Fruit fly (Drosophila melanogaster) whole organism, embryonic: Measurements from ENCODE around the gene Rpt6R.
A peak's percentile ranks its signal among the peaks of the same experiment; 100 is the strongest.

ENCODE experiments used
- BEAF-32 ChIP-seq: fragments of 200-800 bp; sonication (Bioruptor generic); optimal IDR thresholded peaks from 3 replicates; lab custom pipeline; 2017; ENCODE audit warnings: missing biosample characterization, missing genetic modification characterization, mild to moderate bottlenecking, moderate library complexity, missing genetic modification reagents
- CG11085 ChIP-seq: fragments of 200-800 bp; sonication (Bioruptor generic); IDR thresholded peaks from 2 replicates; pipeline ENCODE4 v1.3.6; 2022; ENCODE audit warnings: missing biosample characterization, missing genetic modification characterization
- CG12104 ChIP-seq: fragments of 200-800 bp; sonication (Bioruptor generic); optimal IDR thresholded peaks from 3 replicates; lab custom pipeline; 2016; ENCODE audit warnings: missing biosample characterization, missing genetic modification characterization
- CG12155 ChIP-seq: fragments of 200-800 bp; sonication (Bioruptor generic); optimal IDR thresholded peaks from 3 replicates; lab custom pipeline; 2016; ENCODE audit warnings: missing biosample characterization, missing genetic modification characterization
- CG12299 ChIP-seq: fragments of 200-800 bp; sonication (Bioruptor generic); optimal IDR thresholded peaks from 2 replicates; lab custom pipeline; 2018; ENCODE audit warnings: missing biosample characterization, mild to moderate bottlenecking, missing genetic modification characterization
- CG13123 ChIP-seq: fragments of 200-800 bp; sonication (Bioruptor generic); optimal IDR thresholded peaks from 2 replicates; lab custom pipeline; 2016; ENCODE audit warnings: missing biosample characterization, missing genetic modification characterization
- CG16815 ChIP-seq: fragments of 200-800 bp; sonication (Bioruptor generic); optimal IDR thresholded peaks from 3 replicates; lab custom pipeline; 2017; ENCODE audit warnings: missing biosample characterization, mild to moderate bottlenecking, missing genetic modification characterization
- CG17359 ChIP-seq: fragments of 200-800 bp; sonication (Bioruptor generic); optimal IDR thresholded peaks from 3 replicates; lab custom pipeline; 2018; ENCODE audit warnings: missing biosample characterization, mild to moderate bottlenecking, missing genetic modification characterization, moderate library complexity
- CG2202 ChIP-seq: fragments of 200-800 bp; sonication (Bioruptor generic); optimal IDR thresholded peaks from 2 replicates; lab custom pipeline; 2018; ENCODE audit warnings: missing biosample characterization, mild to moderate bottlenecking, missing genetic modification characterization
- CG31224 ChIP-seq: fragments of 200-800 bp; sonication (Bioruptor generic); IDR thresholded peaks from 2 replicates; pipeline ENCODE4 v1.3.6; 2022; ENCODE audit warnings: missing biosample characterization, missing genetic modification characterization
- CG3163 ChIP-seq: fragments of 200-800 bp; sonication (Bioruptor generic); optimal IDR thresholded peaks from 3 replicates; lab custom pipeline; 2016; ENCODE audit warnings: missing biosample characterization, missing genetic modification characterization
- CG3281 ChIP-seq: fragments of 200-800 bp; sonication (Bioruptor generic); optimal IDR thresholded peaks from 3 replicates; lab custom pipeline; 2017; ENCODE audit warnings: missing biosample characterization, mild to moderate bottlenecking, missing genetic modification characterization
- CG34422 ChIP-seq: fragments of 200-800 bp; sonication (Bioruptor generic); IDR thresholded peaks from 3 replicates; pipeline ENCODE4 v1.3.6; 2022; ENCODE audit warnings: missing biosample characterization, missing genetic modification characterization
- CG7745 ChIP-seq: fragments of 200-800 bp; sonication (Bioruptor generic); optimal IDR thresholded peaks from 2 replicates; lab custom pipeline; 2018; ENCODE audit warnings: missing biosample characterization, mild to moderate bottlenecking, missing genetic modification characterization, moderate library complexity
- CG7963 ChIP-seq: fragments of 200-800 bp; sonication (Bioruptor generic); IDR thresholded peaks from 3 replicates; pipeline ENCODE4 v1.3.6; 2022; ENCODE audit warnings: missing biosample characterization, missing genetic modification characterization; ENCODE audit not compliant: partially characterized antibody
- CG8359 ChIP-seq: fragments of 200-800 bp; sonication (Bioruptor generic); optimal IDR thresholded peaks from 2 replicates; lab custom pipeline; 2017; ENCODE audit warnings: missing biosample characterization, mild to moderate bottlenecking, missing genetic modification characterization, borderline replicate concordance
- CG8924 ChIP-seq: fragments of 200-800 bp; optimal IDR thresholded peaks from 3 replicates; lab custom pipeline; 2019; ENCODE audit warnings: missing biosample characterization, mild to moderate bottlenecking, missing genetic modification characterization, moderate library complexity
- CG9876 ChIP-seq: fragments of 200-800 bp; sonication (Bioruptor generic); optimal IDR thresholded peaks from 2 replicates; lab custom pipeline; 2016; ENCODE audit warnings: missing biosample characterization, missing genetic modification characterization
- CHES-1-like ChIP-seq: fragments of 200-800 bp; sonication (Bioruptor generic); optimal IDR thresholded peaks from 2 replicates; lab custom pipeline; 2016; ENCODE audit warnings: missing biosample characterization, missing genetic modification characterization
- Dad ChIP-seq: fragments of 200-800 bp; sonication (Bioruptor generic); optimal IDR thresholded peaks from 3 replicates; lab custom pipeline; 2016; ENCODE audit warnings: missing biosample characterization, missing genetic modification characterization
- Dek ChIP-seq: fragments of 200-800 bp; sonication (Bioruptor generic); optimal IDR thresholded peaks from 3 replicates; lab custom pipeline; 2019; ENCODE audit warnings: missing biosample characterization, mild to moderate bottlenecking, missing genetic modification characterization, moderate library complexity
- Dll ChIP-seq: fragments of 200-800 bp; sonication (Bioruptor generic); IDR thresholded peaks from 4 replicates; pipeline ENCODE4 v1.3.6; 2022; ENCODE audit warnings: missing biosample characterization, missing genetic modification characterization; ENCODE audit not compliant: partially characterized antibody
- Dref ChIP-seq: fragments of 200-800 bp; sonication (Bioruptor generic); IDR thresholded peaks from 2 replicates; pipeline ENCODE4 v1.3.6; 2022; ENCODE audit warnings: missing biosample characterization, missing genetic modification characterization
- Fer2 ChIP-seq: fragments of 200-800 bp; sonication (Bioruptor generic); optimal IDR thresholded peaks from 2 replicates; lab custom pipeline; 2018; ENCODE audit warnings: missing biosample characterization, mild to moderate bottlenecking, missing genetic modification characterization, moderate library complexity
- H2.0 ChIP-seq: fragments of 200-800 bp; sonication (Bioruptor generic); IDR thresholded peaks from 2 replicates; pipeline ENCODE4 v1.3.6; 2022; ENCODE audit warnings: missing biosample characterization, missing genetic modification characterization
- HmgZ ChIP-seq: fragments of 200-800 bp; sonication (Bioruptor generic); optimal IDR thresholded peaks from 2 replicates; lab custom pipeline; 2018; ENCODE audit warnings: missing biosample characterization, mild to moderate bottlenecking, missing genetic modification characterization
- Kr ChIP-seq: fragments of 200-800 bp; sonication (Bioruptor generic); optimal IDR thresholded peaks from 2 replicates; lab custom pipeline; 2017; ENCODE audit warnings: missing biosample characterization, mild to moderate bottlenecking, missing genetic modification characterization
- MBD-R2 ChIP-seq: fragments of 200-800 bp; sonication (Bioruptor generic); IDR thresholded peaks from 2 replicates; pipeline ENCODE4 v1.3.6; 2022; ENCODE audit warnings: missing biosample characterization, missing genetic modification characterization
- Meics ChIP-seq: fragments of 200-800 bp; sonication (Bioruptor generic); optimal IDR thresholded peaks from 2 replicates; lab custom pipeline; 2017; ENCODE audit warnings: missing biosample characterization, mild to moderate bottlenecking, missing genetic modification characterization
- Pdp1 ChIP-seq, 2 experiments: fragments of 200-800 bp; sonication (Bioruptor generic); optimal IDR thresholded peaks; 3 replicates each; lab custom pipeline; 2016; ENCODE audit warnings: missing biosample characterization in 2 of 2, missing genetic modification characterization in 2 of 2, mild to moderate bottlenecking in 1 of 2, moderate library complexity in 1 of 2
- Ssrp ChIP-seq: fragments of 200-800 bp; sonication (Bioruptor generic); optimal IDR thresholded peaks from 2 replicates; lab custom pipeline; 2018; ENCODE audit warnings: missing biosample characterization, mild to moderate bottlenecking, missing genetic modification characterization, moderate library complexity
- Tbp ChIP-seq: fragments of >200 bp; optimal IDR thresholded peaks from 2 replicates; lab custom pipeline; 2018; ENCODE audit warnings: missing biosample characterization, missing genetic modification characterization
- Xbp1 ChIP-seq: fragments of 200-800 bp; sonication (Bioruptor generic); optimal IDR thresholded peaks from 3 replicates; lab custom pipeline; 2016; ENCODE audit warnings: missing biosample characterization, mild to moderate bottlenecking, missing genetic modification characterization
- bbx ChIP-seq: fragments of 200-800 bp; sonication (Bioruptor generic); IDR thresholded peaks from 2 replicates; pipeline ENCODE4 v1.3.6; 2022; ENCODE audit warnings: missing biosample characterization, missing genetic modification characterization; ENCODE audit not compliant: partially characterized antibody
- cato ChIP-seq: fragments of 200-800 bp; sonication (Bioruptor generic); optimal IDR thresholded peaks from 2 replicates; lab custom pipeline; 2016; ENCODE audit warnings: missing biosample characterization, missing genetic modification characterization, borderline replicate concordance
- chinmo ChIP-seq: fragments of 200-800 bp; sonication (Bioruptor generic); IDR thresholded peaks from 4 replicates; pipeline ENCODE4 v1.3.6; 2022; ENCODE audit warnings: missing biosample characterization, missing genetic modification characterization; ENCODE audit not compliant: partially characterized antibody
- gem ChIP-seq: fragments of 200-800 bp; sonication (Bioruptor generic); optimal IDR thresholded peaks from 2 replicates; lab custom pipeline; 2019; ENCODE audit warnings: missing biosample characterization, mild to moderate bottlenecking, missing genetic modification characterization, moderate library complexity
- ind ChIP-seq: fragments of 200-800 bp; sonication (Bioruptor generic); optimal IDR thresholded peaks from 3 replicates; lab custom pipeline; 2016; ENCODE audit warnings: missing biosample characterization, missing genetic modification characterization
- insv ChIP-seq, 2 experiments: fragments of 200-800 bp; sonication (Bioruptor generic); optimal IDR thresholded peaks; 3 replicates each; lab custom pipeline; 2016 to 2018; ENCODE audit warnings: missing biosample characterization in 2 of 2, missing genetic modification characterization in 2 of 2
- lilli ChIP-seq: fragments of 200-800 bp; sonication (Bioruptor generic); optimal IDR thresholded peaks from 3 replicates; lab custom pipeline; 2016; ENCODE audit warnings: missing biosample characterization, missing genetic modification characterization
- pb ChIP-seq: fragments of 200-800 bp; sonication (Bioruptor generic); optimal IDR thresholded peaks from 3 replicates; lab custom pipeline; 2016; ENCODE audit warnings: missing biosample characterization, missing genetic modification characterization
- phol ChIP-seq: fragments of 200-800 bp; sonication (Bioruptor generic); optimal IDR thresholded peaks from 3 replicates; lab custom pipeline; 2018; ENCODE audit warnings: missing biosample characterization, mild to moderate bottlenecking, missing genetic modification characterization, moderate library complexity
- pzg ChIP-seq: fragments of 200-800 bp; sonication (Bioruptor generic); optimal IDR thresholded peaks from 3 replicates; lab custom pipeline; 2018; ENCODE audit warnings: missing biosample characterization, mild to moderate bottlenecking, missing genetic modification characterization, moderate library complexity
- ranshi ChIP-seq: fragments of 200-800 bp; sonication (Bioruptor generic); IDR thresholded peaks from 2 replicates; pipeline ENCODE4 v1.3.6; 2022; ENCODE audit warnings: missing biosample characterization, missing genetic modification characterization
- rib ChIP-seq: fragments of 200-800 bp; sonication (Bioruptor generic); IDR thresholded peaks from 2 replicates; pipeline ENCODE4 v1.3.6; 2022; ENCODE audit warnings: missing biosample characterization, missing genetic modification characterization
- salm ChIP-seq: fragments of 200-800 bp; sonication (Bioruptor generic); optimal IDR thresholded peaks from 2 replicates; lab custom pipeline; 2018; ENCODE audit warnings: missing biosample characterization, mild to moderate bottlenecking, missing genetic modification characterization
- sna ChIP-seq: fragments of 200-800 bp; sonication (Bioruptor generic); IDR thresholded peaks from 2 replicates; pipeline ENCODE4 v1.3.6; 2022; ENCODE audit warnings: missing biosample characterization, missing genetic modification characterization; ENCODE audit not compliant: partially characterized antibody

The Rpt6R gene

dm6 chr3R:30601440-30602256 lies 18.2 kb upstream of the Rpt6R start, which contains the start of the genes CG2246 and CG31021 (continued):
- TF ChIP-seq MBD-R2 (GFP tag; lab: Robert Waterston, UW), result peak; percentile 73; the same call in 1 of the 2 replicates
- peak; percentile 43 for TF ChIP-seq CG16815 (GFP tag; lab: Kevin White, UChicago)
- TF ChIP-seq Dek, result peak; percentile 64
- peak; percentile 21 for TF ChIP-seq pb (GFP tag; lab: Kevin White, UChicago)
- peak; percentile 44 for TF ChIP-seq HmgZ (tag; lab: Kevin White, UChicago)
- peak; percentile 43 for TF ChIP-seq CG13123
- peak; percentile 79 for TF ChIP-seq bbx (GFP tag; lab: Robert Waterston, UW)
- TF ChIP-seq Ssrp (tag; lab: Kevin White, UChicago), result peak; percentile 18
- TF ChIP-seq CG17359 (tag; lab: Kevin White, UChicago), result peak; percentile 19
- peak; percentile 6 for TF ChIP-seq Meics (GFP tag; lab: Kevin White, UChicago)
- peak; percentile 71 for TF ChIP-seq CG8924 (tag; lab: Kevin White, UChicago)
- peak; percentile 58 for TF ChIP-seq CG3163
- TF ChIP-seq chinmo (GFP tag; lab: Robert Waterston, UW), result peak; percentile 71; the same call in 1 of the 4 replicates
- peak; percentile 87 for TF ChIP-seq Dll (GFP tag; lab: Robert Waterston, UW)
- TF ChIP-seq CG12299 (tag; lab: Kevin White, UChicago), result peak; percentile 15
- TF ChIP-seq Xbp1, result peak; percentile 67
- no peak for TF ChIP-seq cato (GFP tag; lab: Kevin White, UChicago)
- TF ChIP-seq CG9876 (GFP tag; lab: Kevin White, UChicago), result peak; percentile 63
- no peak for TF ChIP-seq rib (GFP tag; lab: Robert Waterston, UW)
- peak; percentile 57 for TF ChIP-seq ind
- TF ChIP-seq BEAF-32 (GFP tag; lab: Kevin White, UChicago), result peak; percentile 96
- TF ChIP-seq lilli, result peak; percentile 68
- TF ChIP-seq CG34422, result peak; percentile 67; the same call in 2 of the 3 replicates
- TF ChIP-seq Fer2 (tag; lab: Kevin White, UChicago), result no peak
- TF ChIP-seq CG7745 (tag; lab: Kevin White, UChicago), result no peak
- TF ChIP-seq insv (GFP tag; optimal IDR thresholded peaks at IDR 0.05; lab: Kevin White, UChicago), result peak in 1 of 2 experiments; percentile 33
- TF ChIP-seq ranshi (GFP tag; lab: Robert Waterston, UW), result peak; percentile 25
- TF ChIP-seq salm (tag; lab: Kevin White, UChicago), result no peak
- TF ChIP-seq CG7963, result peak; percentile 76; the same call in 2 of the 3 replicates
- peak; percentile 71 for TF ChIP-seq gem
- no peak for TF ChIP-seq CG8359 (GFP tag; lab: Kevin White, UChicago)
- peak; percentile 22 for TF ChIP-seq CG12155 (GFP tag; lab: Kevin White, UChicago)
- TF ChIP-seq CG11085 (GFP tag; lab: Robert Waterston, UW), result peak; percentile 66
- no peak; the same call in 1 of the 2 replicates for TF ChIP-seq H2.0 (GFP tag; lab: Robert Waterston, UW)
- TF ChIP-seq Kr (GFP tag; lab: Kevin White, UChicago), result no peak
- 0 out of 2 replicates have a peak, but pooled peaks have one; percentile 32 for TF ChIP-seq CG31224 (GFP tag; lab: Robert Waterston, UW)
- TF ChIP-seq CG3281 (GFP tag; lab: Kevin White, UChicago), result no peak
- peak; percentile 16 for TF ChIP-seq CG12104 (GFP tag; lab: Kevin White, UChicago)
- peak; percentile 61 to 66 for TF ChIP-seq Pdp1 (GFP tag; optimal IDR thresholded peaks at IDR 0.05; lab: Kevin White, UChicago)
- TF ChIP-seq CG2202 (tag; lab: Kevin White, UChicago), result no peak
- peak; percentile 80 for TF ChIP-seq sna (GFP tag; lab: Robert Waterston, UW)
- TF ChIP-seq Tbp (GFP tag; lab: Kevin White, UChicago), result no peak
- peak; percentile 92 for TF ChIP-seq pzg (GFP tag; lab: Kevin White, UChicago)
- peak; percentile 57 for TF ChIP-seq Dad (GFP tag; lab: Kevin White, UChicago)
- TF ChIP-seq Dref (GFP tag; lab: Robert Waterston, UW), result peak; percentile 63
- peak; percentile 64 for TF ChIP-seq CHES-1-like
- peak; percentile 65 for TF ChIP-seq phol (tag; lab: Kevin White, UChicago)
